Fruit fly (Drosophila melanogaster) whole organism, prepupa: ENCODE results near the gene CG12229.

ENCODE experiments used
- Blimp-1 ChIP-seq: fragments of 200-800 bp; sonication (Bioruptor generic); optimal IDR thresholded peaks from 3 replicates; lab custom pipeline; 2017; ENCODE audit warnings: missing biosample characterization, missing genetic modification characterization, mild to moderate bottlenecking, moderate library complexity, missing genetic modification reagents
- CG10631 ChIP-seq: fragments of 200-800 bp; sonication (Bioruptor generic); optimal IDR thresholded peaks from 2 replicates; lab custom pipeline; 2016; ENCODE audit warnings: missing biosample characterization, missing genetic modification characterization
- CG11294 ChIP-seq: fragments of 200-800 bp; sonication (Bioruptor generic); IDR thresholded peaks from 2 replicates; pipeline ENCODE4 v1.3.6; 2022; ENCODE audit warnings: missing biosample characterization, missing genetic modification characterization
- CG11762 ChIP-seq: fragments of 200-800 bp; sonication (Bioruptor generic); optimal IDR thresholded peaks from 3 replicates; lab custom pipeline; 2016; ENCODE audit warnings: missing biosample characterization, missing genetic modification characterization; ENCODE audit not compliant: insufficient read depth
- CG11902 ChIP-seq: fragments of 200-800 bp; sonication (Bioruptor generic); optimal IDR thresholded peaks from 3 replicates; lab custom pipeline; 2016; ENCODE audit warnings: missing biosample characterization, missing genetic modification characterization
- CG15336 ChIP-seq: fragments of 200-800 bp; sonication (Bioruptor generic); IDR thresholded peaks from 2 replicates; pipeline ENCODE4 v1.3.6; 2022; ENCODE audit warnings: missing biosample characterization, missing genetic modification characterization
- CG1621 ChIP-seq: fragments of 200-800 bp; sonication (Bioruptor generic); optimal IDR thresholded peaks from 3 replicates; lab custom pipeline; 2018; ENCODE audit warnings: missing biosample characterization, mild to moderate bottlenecking, missing genetic modification characterization
- CG16779 ChIP-seq: fragments of 200-800 bp; sonication (Bioruptor generic); optimal IDR thresholded peaks from 3 replicates; lab custom pipeline; 2017; ENCODE audit warnings: missing biosample characterization, mild to moderate bottlenecking, missing genetic modification characterization
- CG3032 ChIP-seq: fragments of 200-800 bp; optimal IDR thresholded peaks from 2 replicates; lab custom pipeline; 2019; ENCODE audit warnings: missing biosample characterization, mild to moderate bottlenecking, missing genetic modification characterization, moderate library complexity
- CG31627 ChIP-seq: fragments of 200-800 bp; sonication (Bioruptor generic); optimal IDR thresholded peaks from 3 replicates; lab custom pipeline; 2016; ENCODE audit warnings: missing biosample characterization, missing genetic modification characterization
- CG32006 ChIP-seq: fragments of 200-800 bp; sonication (Bioruptor generic); optimal IDR thresholded peaks from 3 replicates; lab custom pipeline; 2017; ENCODE audit warnings: missing biosample characterization, mild to moderate bottlenecking, missing genetic modification characterization
- CG3919 ChIP-seq: fragments of 200-800 bp; sonication (Bioruptor generic); optimal IDR thresholded peaks from 3 replicates; lab custom pipeline; 2016; ENCODE audit warnings: missing biosample characterization, missing genetic modification characterization
- CG4318 ChIP-seq: fragments of 200-800 bp; sonication (Bioruptor generic); optimal IDR thresholded peaks from 3 replicates; lab custom pipeline; 2017; ENCODE audit warnings: missing biosample characterization, mild to moderate bottlenecking, missing genetic modification characterization
- CG6163 ChIP-seq: fragments of 200-800 bp; sonication (Bioruptor generic); IDR thresholded peaks from 3 replicates; pipeline ENCODE4 v1.3.6; 2022; ENCODE audit warnings: missing biosample characterization, missing genetic modification characterization
- CG6276 ChIP-seq: fragments of 200-800 bp; sonication (Bioruptor generic); optimal IDR thresholded peaks from 2 replicates; lab custom pipeline; 2017; ENCODE audit warnings: missing biosample characterization, mild to moderate bottlenecking, missing genetic modification characterization
- CG6808 ChIP-seq: fragments of 200-800 bp; sonication (Bioruptor generic); optimal IDR thresholded peaks from 3 replicates; lab custom pipeline; 2017; ENCODE audit warnings: missing biosample characterization, missing genetic modification characterization, mild to moderate bottlenecking, moderate library complexity, missing genetic modification reagents
- CG6854 ChIP-seq: fragments of 200-800 bp; sonication (Bioruptor generic); optimal IDR thresholded peaks from 2 replicates; lab custom pipeline; 2017; ENCODE audit warnings: missing biosample characterization, mild to moderate bottlenecking, missing genetic modification characterization
- CG7368 ChIP-seq: fragments of 200-800 bp; sonication (Bioruptor generic); optimal IDR thresholded peaks from 3 replicates; lab custom pipeline; 2016; ENCODE audit warnings: missing biosample characterization, missing genetic modification characterization
- CG8119 ChIP-seq: fragments of 200-800 bp; sonication (Bioruptor generic); IDR thresholded peaks from 3 replicates; pipeline ENCODE4 v1.3.6; 2022; ENCODE audit warnings: missing biosample characterization, missing genetic modification characterization
- CG8319 ChIP-seq: fragments of 200-800 bp; sonication (Bioruptor generic); optimal IDR thresholded peaks from 3 replicates; lab custom pipeline; 2016; ENCODE audit warnings: missing biosample characterization, missing genetic modification characterization
- CG8632 ChIP-seq: fragments of 200-800 bp; sonication (Bioruptor generic); optimal IDR thresholded peaks from 3 replicates; lab custom pipeline; 2016; ENCODE audit warnings: missing biosample characterization, missing genetic modification characterization
- CG9139 ChIP-seq: fragments of 200-800 bp; sonication (Bioruptor generic); optimal IDR thresholded peaks from 3 replicates; lab custom pipeline; 2017; ENCODE audit warnings: missing biosample characterization, mild to moderate bottlenecking, missing genetic modification characterization
- Eip75B ChIP-seq: fragments of 200-800 bp; sonication (Bioruptor generic); optimal IDR thresholded peaks from 3 replicates; lab custom pipeline; 2016; ENCODE audit warnings: missing biosample characterization, missing genetic modification characterization
- Eip93F ChIP-seq: fragments of 200-800 bp; sonication (Bioruptor generic); optimal IDR thresholded peaks from 2 replicates; lab custom pipeline; 2016; ENCODE audit warnings: missing biosample characterization, mild to moderate bottlenecking, missing genetic modification characterization
- Ets21C ChIP-seq: fragments of 200-800 bp; sonication (Bioruptor generic); optimal IDR thresholded peaks from 3 replicates; lab custom pipeline; 2016; ENCODE audit warnings: missing biosample characterization, missing genetic modification characterization
- Ets96B ChIP-seq: fragments of 200-800 bp; optimal IDR thresholded peaks from 2 replicates; lab custom pipeline; 2019; ENCODE audit warnings: missing biosample characterization, mild to moderate bottlenecking, missing genetic modification characterization, moderate library complexity
- Hr39 ChIP-seq: fragments of 200-800 bp; sonication (Bioruptor generic); optimal IDR thresholded peaks from 2 replicates; lab custom pipeline; 2016; ENCODE audit warnings: missing biosample characterization, missing genetic modification characterization
- Hr4 ChIP-seq: fragments of 200-800 bp; sonication (Bioruptor generic); optimal IDR thresholded peaks from 3 replicates; lab custom pipeline; 2016; ENCODE audit warnings: missing biosample characterization, missing genetic modification characterization
- Lpt ChIP-seq: fragments of 200-800 bp; sonication (Bioruptor generic); optimal IDR thresholded peaks from 3 replicates; lab custom pipeline; 2016; ENCODE audit warnings: missing biosample characterization, missing genetic modification characterization
- Met ChIP-seq: fragments of 200-800 bp; sonication (Bioruptor generic); optimal IDR thresholded peaks from 3 replicates; lab custom pipeline; 2016; ENCODE audit warnings: missing biosample characterization, missing genetic modification characterization
- OdsH ChIP-seq: fragments of 200-800 bp; sonication (Bioruptor generic); optimal IDR thresholded peaks from 3 replicates; lab custom pipeline; 2016; ENCODE audit warnings: missing biosample characterization, missing genetic modification characterization
- Smox ChIP-seq: fragments of 200-800 bp; sonication (Bioruptor generic); optimal IDR thresholded peaks from 3 replicates; lab custom pipeline; 2016; ENCODE audit warnings: missing biosample characterization, missing genetic modification characterization
- Sox102F ChIP-seq: fragments of 200-800 bp; sonication (Bioruptor generic); optimal IDR thresholded peaks from 2 replicates; lab custom pipeline; 2016; ENCODE audit warnings: missing biosample characterization, mild to moderate bottlenecking, missing genetic modification characterization
- Sox14 ChIP-seq: fragments of 200-800 bp; sonication (Bioruptor generic); optimal IDR thresholded peaks from 3 replicates; lab custom pipeline; 2016; ENCODE audit warnings: missing biosample characterization, missing genetic modification characterization
- Sox15 ChIP-seq: fragments of 200-800 bp; sonication (Bioruptor generic); optimal IDR thresholded peaks from 3 replicates; lab custom pipeline; 2016; ENCODE audit warnings: missing biosample characterization, missing genetic modification characterization
- achi ChIP-seq: fragments of 200-800 bp; sonication (Bioruptor generic); optimal IDR thresholded peaks from 3 replicates; lab custom pipeline; 2016; ENCODE audit warnings: missing biosample characterization, missing genetic modification characterization
- acj6 ChIP-seq: fragments of 200-800 bp; sonication (Bioruptor generic); optimal IDR thresholded peaks from 3 replicates; lab custom pipeline; 2016; ENCODE audit warnings: missing biosample characterization, missing genetic modification characterization
- cyc ChIP-seq: fragments of 200-800 bp; sonication (Bioruptor generic); optimal IDR thresholded peaks from 3 replicates; lab custom pipeline; 2016; ENCODE audit warnings: missing biosample characterization, missing genetic modification characterization
- dac ChIP-seq: fragments of 200-800 bp; sonication (Bioruptor generic); optimal IDR thresholded peaks from 2 replicates; lab custom pipeline; 2017; ENCODE audit warnings: missing biosample characterization, mild to moderate bottlenecking, missing genetic modification characterization
- eg ChIP-seq: fragments of 200-800 bp; sonication (Bioruptor generic); IDR thresholded peaks from 3 replicates; pipeline ENCODE4 v1.3.6; 2022; ENCODE audit warnings: missing biosample characterization, missing genetic modification characterization
- esn ChIP-seq: fragments of 200-800 bp; sonication (Bioruptor generic); optimal IDR thresholded peaks from 2 replicates; lab custom pipeline; 2016; ENCODE audit warnings: missing biosample characterization, mild to moderate bottlenecking, missing genetic modification characterization, moderate library complexity
- fd59A ChIP-seq: fragments of 200-800 bp; sonication (Bioruptor generic); optimal IDR thresholded peaks from 2 replicates; lab custom pipeline; 2017; ENCODE audit warnings: missing biosample characterization, mild to moderate bottlenecking, missing genetic modification characterization, missing genetic modification reagents
- fd85E ChIP-seq: fragments of 200-800 bp; sonication (Bioruptor generic); optimal IDR thresholded peaks from 3 replicates; lab custom pipeline; 2016; ENCODE audit warnings: missing biosample characterization, missing genetic modification characterization
- fkh ChIP-seq: fragments of 200-800 bp; sonication (Bioruptor generic); optimal IDR thresholded peaks from 3 replicates; lab custom pipeline; 2017; ENCODE audit warnings: missing biosample characterization, mild to moderate bottlenecking, missing genetic modification characterization, moderate library complexity
- net ChIP-seq: fragments of 200-800 bp; sonication (Bioruptor generic); optimal IDR thresholded peaks from 3 replicates; lab custom pipeline; 2016; ENCODE audit warnings: missing biosample characterization, missing genetic modification characterization
- salr ChIP-seq, 2 experiments: fragments of 200-800 bp; sonication (Bioruptor generic); optimal IDR thresholded peaks; 3 replicates each; lab custom pipeline; 2016 to 2018; ENCODE audit warnings: missing biosample characterization in 2 of 2, missing genetic modification characterization in 2 of 2, mild to moderate bottlenecking in 1 of 2
- spab ChIP-seq: fragments of 200-800 bp; sonication (Bioruptor generic); optimal IDR thresholded peaks from 2 replicates; lab custom pipeline; 2017; ENCODE audit warnings: missing biosample characterization, mild to moderate bottlenecking, missing genetic modification characterization, missing genetic modification reagents
- ss ChIP-seq, 2 experiments: fragments of 200-800 bp; sonication (Bioruptor generic); optimal IDR thresholded peaks; 2 replicates in 1 of 2; 3 replicates in 1 of 2; lab custom pipeline; 2017 to 2018; ENCODE audit warnings: mild to moderate bottlenecking in 2 of 2, missing biosample characterization in 2 of 2, missing genetic modification characterization in 2 of 2, moderate library complexity in 1 of 2
- svp ChIP-seq: fragments of 200-800 bp; sonication (Bioruptor generic); peaks from one replicate; lab custom pipeline; 2016; ENCODE audit warnings: missing biosample characterization, missing genetic modification characterization
- topi ChIP-seq: fragments of 200-800 bp; sonication (Bioruptor generic); optimal IDR thresholded peaks from 3 replicates; lab custom pipeline; 2016; ENCODE audit warnings: missing biosample characterization, missing genetic modification characterization
- vri ChIP-seq: fragments of 200-800 bp; sonication (Bioruptor generic); optimal IDR thresholded peaks from 3 replicates; lab custom pipeline; 2016; ENCODE audit warnings: missing biosample characterization, mild to moderate bottlenecking, missing genetic modification characterization

Gene CG12229

DNA sequence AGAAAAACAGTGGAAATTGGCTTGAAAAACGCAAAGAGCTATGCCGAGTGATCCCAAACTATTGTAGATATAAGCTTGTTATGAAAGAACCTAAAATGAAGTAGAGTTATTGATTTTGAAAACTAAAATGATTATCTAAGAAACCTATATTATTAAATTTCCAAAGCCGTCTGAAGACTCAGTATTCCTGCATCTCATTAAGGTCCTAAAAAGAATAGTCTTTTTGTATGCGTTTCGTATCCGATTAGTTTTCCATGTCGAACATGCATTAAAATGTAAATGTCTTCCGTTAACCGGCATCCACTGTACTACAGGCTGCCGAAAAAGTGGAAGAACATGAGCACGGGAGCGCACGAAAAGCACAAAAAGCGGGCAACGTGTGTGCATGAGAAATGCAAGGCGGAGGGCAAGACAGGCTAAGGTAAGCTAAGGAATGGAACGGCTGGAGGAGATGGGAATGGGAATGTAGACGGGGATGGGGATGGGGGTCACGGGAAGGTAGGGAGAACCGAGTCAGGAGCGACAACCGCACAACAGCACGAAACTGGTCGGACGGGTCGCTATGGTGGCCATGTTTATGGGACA is 15.5 kb downstream of the CG12229 start:
- TF ChIP-seq fkh (GFP tag; lab: Kevin White, UChicago), result no peak
- TF ChIP-seq Ets96B (tag; lab: Kevin White, UChicago), result peak; percentile 85
- peak; percentile 82 for TF ChIP-seq Hr39 (GFP tag; lab: Kevin White, UChicago)
- TF ChIP-seq Hr4 (GFP tag; lab: Kevin White, UChicago), result peak; percentile 57
- TF ChIP-seq CG6163, result no peak; the same call in 1 of the 3 replicates
- TF ChIP-seq CG3919, result peak; percentile 79
- TF ChIP-seq eg, result 0 out of 3 replicates have a peak, but pooled peaks have one; percentile 13
- TF ChIP-seq Lpt (GFP tag; lab: Kevin White, UChicago), result peak; percentile 14
- TF ChIP-seq dac (GFP tag; lab: Kevin White, UChicago), result peak; percentile 14
- peak; percentile 48 for TF ChIP-seq CG1621
- TF ChIP-seq Eip93F (GFP tag; lab: Kevin White, UChicago), result peak; percentile 58
- TF ChIP-seq Sox15 (GFP tag; lab: Kevin White, UChicago), result peak; percentile 77
- no peak for TF ChIP-seq CG11294
- peak; percentile 82 for TF ChIP-seq Sox102F (GFP tag; lab: Kevin White, UChicago)
- peak; percentile 33; the same call in 1 of the 3 replicates for TF ChIP-seq CG8119
- TF ChIP-seq Sox14 (GFP tag; lab: Kevin White, UChicago), result peak; percentile 86
- TF ChIP-seq net (GFP tag; lab: Kevin White, UChicago), result peak; percentile 61
- TF ChIP-seq acj6, result peak; percentile 84
- TF ChIP-seq CG3032 (tag; lab: Kevin White, UChicago), result peak; percentile 84
- peak; percentile 79 for TF ChIP-seq OdsH (GFP tag; lab: Kevin White, UChicago)
- TF ChIP-seq svp (GFP tag; lab: Kevin White, UChicago), result peak; percentile 93
- peak; percentile 28 for TF ChIP-seq fd85E (GFP tag; lab: Kevin White, UChicago)
- TF ChIP-seq CG9139 (GFP tag; lab: Kevin White, UChicago), result peak; percentile 58
- peak; percentile 84 for TF ChIP-seq achi (GFP tag; lab: Kevin White, UChicago)
- peak; percentile 22 for TF ChIP-seq CG6854
- peak; percentile 5 for TF ChIP-seq CG6276
- peak; percentile 58 for TF ChIP-seq CG11762 (GFP tag; lab: Kevin White, UChicago)
- TF ChIP-seq CG8632, result peak; percentile 84
- TF ChIP-seq CG7368, result peak; percentile 70
- TF ChIP-seq CG11902, result peak; percentile 71
- peak; percentile 14 to 76 for TF ChIP-seq salr (GFP tag; optimal IDR thresholded peaks at IDR 0.05; lab: Kevin White, UChicago)
- peak; percentile 74 for TF ChIP-seq cyc (GFP tag; lab: Kevin White, UChicago)
- TF ChIP-seq Met (GFP tag; lab: Kevin White, UChicago), result peak; percentile 89
- TF ChIP-seq vri, result peak; percentile 47
- peak; percentile 83 for TF ChIP-seq fd59A (GFP tag; lab: Kevin White, UChicago)
- TF ChIP-seq CG6808 (GFP tag; lab: Kevin White, UChicago), result peak; percentile 87
- peak; percentile 50 for TF ChIP-seq CG4318
- peak; percentile 65 to 87 for TF ChIP-seq ss (GFP tag; optimal IDR thresholded peaks at IDR 0.05; lab: Kevin White, UChicago)
- TF ChIP-seq CG15336 (GFP tag; lab: Robert Waterston, UW), result peak; percentile 58; the same call in 1 of the 2 replicates
- TF ChIP-seq esn (GFP tag; lab: Kevin White, UChicago), result peak; percentile 89
- peak; percentile 83 for TF ChIP-seq CG10631 (GFP tag; lab: Kevin White, UChicago)
- TF ChIP-seq CG32006 (GFP tag; lab: Kevin White, UChicago), result peak; percentile 68
- TF ChIP-seq CG8319 (GFP tag; lab: Kevin White, UChicago), result peak; percentile 75
- peak; percentile 88 for TF ChIP-seq topi (GFP tag; lab: Kevin White, UChicago)
- TF ChIP-seq Blimp-1 (GFP tag; lab: Kevin White, UChicago), result peak; percentile 34
- TF ChIP-seq spab (GFP tag; lab: Kevin White, UChicago), result peak; percentile 83
- peak; percentile 81 for TF ChIP-seq Ets21C (GFP tag; lab: Kevin White, UChicago)
- peak; percentile 82 for TF ChIP-seq Eip75B
- peak; percentile 82 for TF ChIP-seq CG31627 (GFP tag; lab: Kevin White, UChicago)
- TF ChIP-seq CG16779, result peak; percentile 42
- TF ChIP-seq Smox (GFP tag; lab: Kevin White, UChicago), result peak; percentile 81
